Fruit fly (Drosophila melanogaster) whole organism, prepupa: ENCODE results near the gene CG42371.

Source experiments
- CG10631 ChIP-seq: fragments of 200-800 bp; sonication (Bioruptor generic); optimal IDR thresholded peaks from 2 replicates; lab custom pipeline; 2016; ENCODE audit warnings: missing biosample characterization, missing genetic modification characterization
- CG10669 ChIP-seq: fragments of 200-800 bp; sonication (Bioruptor generic); optimal IDR thresholded peaks from 3 replicates; lab custom pipeline; 2018; ENCODE audit warnings: missing biosample characterization, mild to moderate bottlenecking, missing genetic modification characterization, moderate library complexity
- CG4318 ChIP-seq: fragments of 200-800 bp; sonication (Bioruptor generic); optimal IDR thresholded peaks from 3 replicates; lab custom pipeline; 2017; ENCODE audit warnings: missing biosample characterization, mild to moderate bottlenecking, missing genetic modification characterization
- CG8319 ChIP-seq: fragments of 200-800 bp; sonication (Bioruptor generic); optimal IDR thresholded peaks from 3 replicates; lab custom pipeline; 2016; ENCODE audit warnings: missing biosample characterization, missing genetic modification characterization
- CG9139 ChIP-seq: fragments of 200-800 bp; sonication (Bioruptor generic); optimal IDR thresholded peaks from 3 replicates; lab custom pipeline; 2017; ENCODE audit warnings: missing biosample characterization, mild to moderate bottlenecking, missing genetic modification characterization
- Eip78C ChIP-seq: fragments of 200-800 bp; sonication (Bioruptor generic); peaks from one replicate; lab custom pipeline; 2016; ENCODE audit warnings: missing biosample characterization, missing genetic modification characterization
- Eip93F ChIP-seq: fragments of 200-800 bp; sonication (Bioruptor generic); optimal IDR thresholded peaks from 2 replicates; lab custom pipeline; 2016; ENCODE audit warnings: missing biosample characterization, mild to moderate bottlenecking, missing genetic modification characterization
- Lpt ChIP-seq: fragments of 200-800 bp; sonication (Bioruptor generic); optimal IDR thresholded peaks from 3 replicates; lab custom pipeline; 2016; ENCODE audit warnings: missing biosample characterization, missing genetic modification characterization
- OdsH ChIP-seq: fragments of 200-800 bp; sonication (Bioruptor generic); optimal IDR thresholded peaks from 3 replicates; lab custom pipeline; 2016; ENCODE audit warnings: missing biosample characterization, missing genetic modification characterization
- Smox ChIP-seq: fragments of 200-800 bp; sonication (Bioruptor generic); optimal IDR thresholded peaks from 3 replicates; lab custom pipeline; 2016; ENCODE audit warnings: missing biosample characterization, missing genetic modification characterization
- acj6 ChIP-seq: fragments of 200-800 bp; sonication (Bioruptor generic); optimal IDR thresholded peaks from 3 replicates; lab custom pipeline; 2016; ENCODE audit warnings: missing biosample characterization, missing genetic modification characterization
- eg ChIP-seq: fragments of 200-800 bp; sonication (Bioruptor generic); IDR thresholded peaks from 3 replicates; pipeline ENCODE4 v1.3.6; 2022; ENCODE audit warnings: missing biosample characterization, missing genetic modification characterization
- fd59A ChIP-seq: fragments of 200-800 bp; sonication (Bioruptor generic); optimal IDR thresholded peaks from 2 replicates; lab custom pipeline; 2017; ENCODE audit warnings: missing biosample characterization, mild to moderate bottlenecking, missing genetic modification characterization, missing genetic modification reagents

DNA sequence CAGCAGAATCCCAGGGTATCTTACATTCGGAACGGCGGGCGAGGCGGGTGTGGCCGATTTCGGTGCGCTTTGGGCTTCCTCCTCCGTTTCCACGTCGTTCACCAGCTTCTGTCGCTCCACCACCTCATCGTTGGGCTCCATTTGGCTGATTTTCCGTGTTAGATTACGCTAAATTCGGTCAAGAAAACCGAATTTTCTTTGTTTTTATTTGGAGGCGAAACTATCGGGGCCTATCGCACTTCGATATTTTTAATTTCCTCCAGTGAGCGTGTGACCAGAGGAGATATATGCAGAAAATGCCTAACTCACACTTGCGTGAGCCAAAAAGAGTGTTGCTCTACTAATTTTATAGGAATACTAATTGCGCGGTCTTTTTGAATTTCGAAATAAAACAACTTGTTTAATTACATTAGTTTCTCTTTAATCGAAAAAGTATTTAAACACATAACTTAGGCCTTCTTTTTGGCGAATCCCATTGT is 24.9 kb downstream of the CG42371 start, which contains the start of gene CG10874:
- TF ChIP-seq Smox (GFP tag; lab: Kevin White, UChicago) (no peak), OdsH (GFP tag; lab: Kevin White, UChicago) (no peak), eg (GFP tag; lab: Robert Waterston, UW) (no peak), CG10631 (GFP tag; lab: Kevin White, UChicago) (no peak), Lpt (GFP tag; lab: Kevin White, UChicago) (no peak), CG9139 (GFP tag; lab: Kevin White, UChicago) (no peak), acj6 (GFP tag; lab: Kevin White, UChicago) (no peak), Eip78C (no peak), CG8319 (GFP tag; lab: Kevin White, UChicago) (no peak), fd59A (no peak), CG10669 (GFP tag; lab: Kevin White, UChicago) (no peak), CG4318 (no peak), Eip93F (GFP tag; lab: Kevin White, UChicago) (no peak)
